Worm (Caenorhabditis elegans) whole organism, early embryonic: ENCODE data around the gene C18H7.11.

Source experiments
- B0310.2 ChIP-seq: sonication (generic microtip); optimal IDR thresholded peaks from 2 replicates; lab custom pipeline; 2016; ENCODE audit warnings: mild to moderate bottlenecking, missing genetic modification characterization, missing compliant biosample characterization
- F13C5.2 ChIP-seq: sonication (generic microtip); optimal IDR thresholded peaks from 2 replicates; lab custom pipeline; 2017; ENCODE audit warnings: mild to moderate bottlenecking, missing genetic modification characterization, inconsistent platforms, missing compliant biosample characterization
- aly-1 ChIP-seq: sonication (generic microtip); optimal IDR thresholded peaks from 2 replicates; lab custom pipeline; 2016; ENCODE audit warnings: missing genetic modification characterization, missing compliant biosample characterization
- ama-1 ChIP-seq: fragments of 150-350 bp; optimal IDR thresholded peaks from 2 replicates; lab custom pipeline; 2014
- ceh-13 ChIP-seq: fragments of 200-800 bp; sonication (Bioruptor generic); optimal IDR thresholded peaks from 2 replicates; lab custom pipeline; 2018; ENCODE audit warnings: mild to moderate bottlenecking, missing genetic modification characterization, missing compliant biosample characterization
- ceh-36 ChIP-seq: sonication (generic microtip); optimal IDR thresholded peaks from 2 replicates; lab custom pipeline; 2016; ENCODE audit warnings: missing genetic modification characterization, inconsistent platforms, missing compliant biosample characterization
- ets-7 ChIP-seq: sonication (generic microtip); optimal IDR thresholded peaks from 2 replicates; lab custom pipeline; 2016; ENCODE audit warnings: missing genotype, missing genetic modification characterization, missing compliant biosample characterization
- flt-1 ChIP-seq: fragments of 200-800 bp; sonication (Bioruptor generic); IDR thresholded peaks from 2 replicates; pipeline ENCODE4 v1.3.6; 2022; ENCODE audit warnings: missing genetic modification characterization, missing compliant biosample characterization
- hmbx-1 ChIP-seq: sonication (generic microtip); optimal IDR thresholded peaks from 2 replicates; lab custom pipeline; 2016; ENCODE audit warnings: mild to moderate bottlenecking, missing genetic modification characterization, missing compliant biosample characterization
- hmg-4 ChIP-seq: fragments of 200-800 bp; sonication (Bioruptor generic); optimal IDR thresholded peaks from 2 replicates; lab custom pipeline; 2018; ENCODE audit warnings: mild to moderate bottlenecking, missing genetic modification characterization, missing compliant biosample characterization
- hnd-1 ChIP-seq: sonication (generic microtip); optimal IDR thresholded peaks from 2 replicates; lab custom pipeline; 2016; ENCODE audit warnings: missing genetic modification characterization, missing compliant biosample characterization
- pes-1 ChIP-seq: fragments of 200-800 bp; sonication (Bioruptor generic); IDR thresholded peaks from 2 replicates; pipeline ENCODE4 v1.3.6; 2022; ENCODE audit warnings: missing genetic modification reagents, missing genetic modification characterization, missing compliant biosample characterization
- scrt-1 ChIP-seq: fragments of 200-800 bp; sonication (Bioruptor generic); IDR thresholded peaks from 2 replicates; pipeline ENCODE4 v1.3.6; 2022; ENCODE audit warnings: missing genetic modification characterization, missing compliant biosample characterization
- sea-1 ChIP-seq: fragments of 200-800 bp; sonication (Bioruptor generic); conservative IDR thresholded peaks from 2 replicates; pipeline ENCODE4 v1.3.6; 2022; ENCODE audit warnings: missing genetic modification characterization, missing compliant biosample characterization
- tbx-11 ChIP-seq: fragments of 200-800 bp; sonication (Bioruptor generic); IDR thresholded peaks from 2 replicates; pipeline ENCODE4 v1.3.6; 2022; ENCODE audit warnings: missing genetic modification characterization, missing compliant biosample characterization
- tbx-37 ChIP-seq: fragments of 200-800 bp; sonication (Bioruptor generic); conservative IDR thresholded peaks from 2 replicates; pipeline ENCODE4 v1.3.6; 2022; ENCODE audit warnings: missing genetic modification reagents, missing genetic modification characterization, missing compliant biosample characterization
- tra-4 ChIP-seq: sonication (generic microtip); optimal IDR thresholded peaks from 2 replicates; lab custom pipeline; 2017; ENCODE audit warnings: missing genetic modification characterization, missing compliant biosample characterization

C18H7.11 gene

DNA sequence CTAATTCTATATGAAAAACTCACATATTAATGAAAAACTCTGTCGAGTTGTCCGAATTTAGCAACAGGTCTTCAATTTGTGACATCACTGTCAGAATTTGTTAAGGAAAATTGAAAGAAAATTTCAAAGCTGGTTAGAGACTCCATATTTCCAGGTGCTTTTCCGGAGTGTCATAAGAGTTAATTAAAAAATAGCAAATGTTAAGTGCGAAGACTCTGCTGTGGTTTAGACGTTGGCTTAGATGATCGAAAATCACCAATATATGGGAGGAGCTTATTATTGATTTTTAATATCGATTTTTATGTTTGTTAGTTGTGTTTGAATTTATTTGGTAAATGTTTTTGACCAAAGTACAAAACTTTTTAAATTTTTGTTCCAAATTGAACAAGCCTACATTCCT lies 9.0 kb upstream of the C18H7.11 start, which contains the start of gene C18H7.12:
Gene C18H7.12, minus strand, starts transcription at position 101 of the 400 bp plus-strand sequence.
- TF ChIP-seq scrt-1 (GFP tag; lab: Robert Waterston, UW) (no peak), hmbx-1 (tag; lab: Kevin White, UChicago) (no peak), flt-1 (GFP tag; lab: Robert Waterston, UW) (no peak), hmg-4 (GFP tag; lab: Kevin White, UChicago) (no peak), ama-1 (no peak), ceh-13 (no peak), ceh-36 (tag; lab: Kevin White, UChicago) (no peak), F13C5.2 (tag; lab: Kevin White, UChicago) (no peak), pes-1 (no peak), tbx-11 (GFP tag; lab: Robert Waterston, UW) (no peak), B0310.2 (tag; lab: Kevin White, UChicago) (no peak), tbx-37 (GFP tag; lab: Robert Waterston, UW) (no peak), hnd-1 (tag; lab: Kevin White, UChicago) (no peak), aly-1 (no peak), ets-7 (tag; lab: Kevin White, UChicago) (no peak), tra-4 (tag; lab: Kevin White, UChicago) (no peak), sea-1 (GFP tag; lab: Robert Waterston, UW) (no peak)

DNA sequence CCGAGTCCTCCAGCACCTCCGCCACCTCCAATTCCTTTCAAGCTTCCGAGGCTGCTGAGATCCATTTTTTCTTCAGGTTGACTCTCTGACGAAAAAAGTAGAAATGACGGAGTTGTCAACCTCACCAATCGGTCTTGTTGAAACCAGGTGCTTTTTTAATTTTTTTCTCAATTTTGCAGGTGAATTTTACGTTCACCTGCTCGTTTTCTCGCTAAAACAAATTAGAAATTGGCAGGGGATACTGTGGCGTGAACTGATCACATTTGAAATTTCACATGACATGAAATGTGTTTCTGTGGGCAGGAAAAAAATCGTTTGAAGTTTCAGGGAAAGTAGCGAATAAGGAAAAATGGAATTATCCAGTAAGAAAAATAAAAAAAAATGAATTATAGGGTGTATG lies 4.3 kb upstream of the C18H7.11 start, which contains the start of gene C18H7.6:
Gene C18H7.6, minus strand, starts transcription at position 104 of the 400 bp plus-strand sequence.
- no peak for TF ChIP-seq ceh-13
- TF ChIP-seq pes-1, result no peak
- no peak for TF ChIP-seq tbx-11 (GFP tag; lab: Robert Waterston, UW)
- no peak for TF ChIP-seq ama-1
- no peak for TF ChIP-seq aly-1

DNA sequence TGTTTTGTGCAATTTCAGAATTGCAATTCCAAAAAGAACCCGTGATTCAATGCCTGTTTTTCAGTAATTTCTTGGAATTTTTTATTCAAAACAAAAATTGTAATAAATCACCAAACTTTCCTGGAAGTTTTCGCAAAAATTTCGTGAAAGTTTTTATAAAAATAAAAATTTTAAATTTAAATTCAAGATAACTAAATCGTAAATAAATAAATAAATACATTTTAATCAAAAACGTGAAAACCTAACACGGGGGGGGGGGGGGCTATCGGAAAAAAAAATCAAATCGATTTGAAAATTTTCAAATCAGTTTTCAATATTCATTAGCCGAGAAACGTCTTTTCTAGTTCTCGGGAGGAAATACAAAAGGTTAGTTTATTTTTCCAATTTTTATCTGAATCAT lies 3.7 kb upstream of the C18H7.11 start, which contains the start of gene C18H7.4:
Gene C18H7.4, plus strand, starts transcription at position 301 of the 400 bp plus-strand sequence.
- TF ChIP-seq aly-1, result no peak
- no peak for TF ChIP-seq B0310.2 (tag; lab: Kevin White, UChicago)
- no peak for TF ChIP-seq hmg-4 (GFP tag; lab: Kevin White, UChicago)
- no peak for TF ChIP-seq ets-7 (tag; lab: Kevin White, UChicago)
- no peak for TF ChIP-seq tbx-11 (GFP tag; lab: Robert Waterston, UW)
- TF ChIP-seq tra-4 (tag; lab: Kevin White, UChicago), result no peak
- TF ChIP-seq ceh-36 (tag; lab: Kevin White, UChicago), result no peak
- TF ChIP-seq ceh-13, result no peak
- no peak for TF ChIP-seq scrt-1 (GFP tag; lab: Robert Waterston, UW)
- TF ChIP-seq F13C5.2 (tag; lab: Kevin White, UChicago), result no peak
- TF ChIP-seq tbx-37 (GFP tag; lab: Robert Waterston, UW), result no peak
- TF ChIP-seq sea-1 (GFP tag; lab: Robert Waterston, UW), result no peak

DNA sequence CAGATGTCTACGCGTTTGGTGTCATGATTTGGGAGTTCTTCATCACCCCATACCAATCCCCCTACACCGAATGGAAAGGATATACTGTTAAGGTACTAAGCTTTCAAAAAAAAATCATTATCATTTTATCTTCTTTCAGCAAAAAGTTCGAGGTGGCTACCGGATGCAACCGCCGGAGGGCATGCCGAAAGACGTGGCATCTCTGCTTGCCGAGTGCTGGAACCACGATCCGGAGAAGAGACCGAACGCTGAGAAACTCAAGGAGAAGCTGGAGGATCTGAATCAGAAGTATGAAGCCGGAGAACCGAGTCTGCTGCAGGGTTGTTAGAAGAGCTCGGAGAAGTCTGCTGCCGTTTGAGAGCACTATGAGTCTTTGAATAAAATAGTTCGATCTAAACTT lies 1.9 kb upstream of the C18H7.11 start:
- TF ChIP-seq ama-1 (no peak), hmg-4 (GFP tag; lab: Kevin White, UChicago) (no peak), aly-1 (no peak), hmbx-1 (tag; lab: Kevin White, UChicago) (no peak), sea-1 (GFP tag; lab: Robert Waterston, UW) (no peak), flt-1 (GFP tag; lab: Robert Waterston, UW) (no peak), tbx-37 (GFP tag; lab: Robert Waterston, UW) (no peak), B0310.2 (tag; lab: Kevin White, UChicago) (no peak), ets-7 (tag; lab: Kevin White, UChicago) (no peak), tbx-11 (GFP tag; lab: Robert Waterston, UW) (no peak), pes-1 (no peak), ceh-13 (no peak), scrt-1 (GFP tag; lab: Robert Waterston, UW) (no peak)

DNA sequence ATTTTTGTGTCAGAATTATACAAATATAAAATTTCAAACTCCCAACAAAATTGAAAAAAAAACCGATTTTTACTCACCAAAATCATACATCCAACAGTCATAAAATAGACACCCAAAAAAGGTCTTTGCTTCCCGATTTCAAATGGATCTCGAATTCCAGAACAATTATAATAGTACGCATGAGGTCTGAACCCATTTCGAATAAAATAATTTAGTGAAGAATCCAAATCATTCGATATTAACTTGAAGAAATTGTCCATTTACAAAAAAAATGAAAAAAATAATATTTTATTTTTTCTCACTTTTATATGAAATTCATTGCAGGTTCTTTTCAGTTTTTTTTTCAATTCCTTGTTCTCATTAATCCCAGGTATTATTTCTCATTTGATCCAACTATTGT lies 4.9 kb downstream of the C18H7.11 start, which contains the start of gene srt-59:
Gene srt-59, minus strand, starts transcription at position 101 of the 400 bp plus-strand sequence.
- TF ChIP-seq hmg-4 (GFP tag; lab: Kevin White, UChicago), result no peak
- no peak for TF ChIP-seq flt-1 (GFP tag; lab: Robert Waterston, UW)
- TF ChIP-seq ets-7 (tag; lab: Kevin White, UChicago), result no peak
- TF ChIP-seq tbx-11 (GFP tag; lab: Robert Waterston, UW), result no peak

DNA sequence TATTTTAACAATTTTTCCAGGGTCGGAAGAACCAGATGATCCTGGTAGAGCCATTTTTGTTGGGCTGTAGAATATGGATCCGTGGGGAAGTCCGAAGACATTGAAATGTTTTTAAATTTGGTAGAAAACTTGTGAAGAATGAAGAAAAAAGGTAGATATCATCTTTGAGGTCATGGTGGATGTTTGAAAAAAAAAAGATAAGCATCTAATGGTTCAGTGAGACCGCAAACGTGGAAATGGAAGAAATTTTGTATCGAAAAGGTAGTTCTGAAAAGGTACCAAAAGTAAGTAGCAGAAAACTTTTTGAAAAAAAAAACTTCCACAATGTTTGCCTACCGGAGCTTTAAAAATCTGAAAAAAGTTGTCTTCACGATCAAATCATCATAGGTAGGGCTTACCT lies 6.8 kb downstream of the C18H7.11 start, which contains the start of gene prmt-4:
Gene prmt-4, minus strand, starts transcription at position 101 of the 400 bp plus-strand sequence.
- no peak for TF ChIP-seq pes-1
- no peak for TF ChIP-seq hmg-4 (GFP tag; lab: Kevin White, UChicago)
- no peak for TF ChIP-seq hmbx-1 (tag; lab: Kevin White, UChicago)
- no peak for TF ChIP-seq ceh-36 (tag; lab: Kevin White, UChicago)
- TF ChIP-seq scrt-1 (GFP tag; lab: Robert Waterston, UW), result no peak
- no peak for TF ChIP-seq tbx-37 (GFP tag; lab: Robert Waterston, UW)
- no peak for TF ChIP-seq aly-1
- TF ChIP-seq ets-7 (tag; lab: Kevin White, UChicago), result no peak
- TF ChIP-seq tbx-11 (GFP tag; lab: Robert Waterston, UW), result no peak
- no peak for TF ChIP-seq tra-4 (tag; lab: Kevin White, UChicago)

DNA sequence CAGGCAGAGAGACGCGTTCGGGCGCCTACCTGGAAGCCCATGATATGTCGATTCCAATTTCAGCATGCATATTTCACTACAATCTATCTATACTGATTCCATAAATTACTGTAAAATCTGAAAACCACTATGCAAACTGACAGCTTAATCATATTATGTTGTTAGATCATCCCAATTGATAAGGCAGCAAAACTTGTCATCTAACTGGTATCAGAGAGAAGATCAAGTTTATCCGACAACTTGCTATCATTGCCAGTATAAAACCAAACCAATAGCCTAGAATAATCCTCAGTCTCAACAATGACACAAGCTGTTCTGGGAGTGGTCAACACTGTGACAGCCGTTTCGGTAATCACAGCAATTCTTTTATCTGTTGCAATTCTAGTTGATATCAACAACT lies 7.4 kb downstream of the C18H7.11 start, which contains the start of gene col-102:
Gene col-102, plus strand, starts transcription at position 301 of the 400 bp plus-strand sequence.
- TF ChIP-seq hmbx-1 (tag; lab: Kevin White, UChicago), result no peak
- no peak for TF ChIP-seq ceh-36 (tag; lab: Kevin White, UChicago)
- no peak for TF ChIP-seq aly-1
- no peak for TF ChIP-seq hmg-4 (GFP tag; lab: Kevin White, UChicago)
- TF ChIP-seq scrt-1 (GFP tag; lab: Robert Waterston, UW), result no peak
- TF ChIP-seq pes-1, result no peak
- TF ChIP-seq tra-4 (tag; lab: Kevin White, UChicago), result no peak
- no peak for TF ChIP-seq ceh-13
- TF ChIP-seq ets-7 (tag; lab: Kevin White, UChicago), result no peak
- no peak for TF ChIP-seq sea-1 (GFP tag; lab: Robert Waterston, UW)
- no peak for TF ChIP-seq ama-1
- TF ChIP-seq B0310.2 (tag; lab: Kevin White, UChicago), result no peak
- TF ChIP-seq hnd-1 (tag; lab: Kevin White, UChicago), result no peak
